Fruit fly (Drosophila melanogaster) whole organism, embryonic: Measurements from ENCODE around the gene CG34248.

Experiments
- Aef1 ChIP-seq: fragments of 200-800 bp; sonication (Bioruptor generic); IDR thresholded peaks from 3 replicates; pipeline ENCODE4 v1.3.6; 2022; ENCODE audit warnings: missing biosample characterization, missing genetic modification characterization
- Antp ChIP-seq: fragments of 200-800 bp; sonication (Bioruptor generic); optimal IDR thresholded peaks from 3 replicates; lab custom pipeline; 2016; ENCODE audit warnings: missing biosample characterization, missing genetic modification characterization
- B-H1 ChIP-seq: fragments of 200-800 bp; sonication (Bioruptor generic); IDR thresholded peaks from 3 replicates; pipeline ENCODE4 v1.3.6; 2022; ENCODE audit warnings: missing biosample characterization, missing genetic modification characterization
- CG12104 ChIP-seq: fragments of 200-800 bp; sonication (Bioruptor generic); optimal IDR thresholded peaks from 3 replicates; lab custom pipeline; 2016; ENCODE audit warnings: missing biosample characterization, missing genetic modification characterization
- CG12769 ChIP-seq: fragments of 200-800 bp; sonication (Bioruptor generic); optimal IDR thresholded peaks from 2 replicates; lab custom pipeline; 2019; ENCODE audit warnings: missing biosample characterization, mild to moderate bottlenecking, missing genetic modification characterization, moderate library complexity
- CG13624 ChIP-seq: fragments of 200-800 bp; sonication (Bioruptor generic); optimal IDR thresholded peaks from 2 replicates; lab custom pipeline; 2016; ENCODE audit warnings: missing biosample characterization, missing genetic modification characterization
- CG15073 ChIP-seq: fragments of 200-800 bp; sonication (Bioruptor generic); optimal IDR thresholded peaks from 2 replicates; lab custom pipeline; 2016; ENCODE audit warnings: missing biosample characterization, missing genetic modification characterization
- CG15696 ChIP-seq: fragments of 200-800 bp; sonication (Bioruptor generic); optimal IDR thresholded peaks from 2 replicates; lab custom pipeline; 2019; ENCODE audit warnings: missing biosample characterization, mild to moderate bottlenecking, missing genetic modification characterization, moderate library complexity
- CG17385 ChIP-seq: fragments of 200-800 bp; sonication (Bioruptor generic); optimal IDR thresholded peaks from 3 replicates; lab custom pipeline; 2018; ENCODE audit warnings: missing biosample characterization, mild to moderate bottlenecking, missing genetic modification characterization
- CG17568 ChIP-seq: fragments of 200-800 bp; sonication (Bioruptor generic); optimal IDR thresholded peaks from 2 replicates; lab custom pipeline; 2018; ENCODE audit warnings: missing biosample characterization, mild to moderate bottlenecking, missing genetic modification characterization, moderate library complexity
- CG17802 ChIP-seq: fragments of 200-800 bp; sonication (Bioruptor generic); optimal IDR thresholded peaks from 2 replicates; lab custom pipeline; 2018; ENCODE audit warnings: missing biosample characterization, mild to moderate bottlenecking, missing genetic modification characterization, moderate library complexity
- CG18011 ChIP-seq: fragments of 200-800 bp; sonication (Bioruptor generic); optimal IDR thresholded peaks from 2 replicates; lab custom pipeline; 2017; ENCODE audit warnings: missing biosample characterization, missing genetic modification characterization, mild to moderate bottlenecking, moderate library complexity, missing genotype
- CG1832 ChIP-seq: fragments of 200-800 bp; sonication (Bioruptor generic); optimal IDR thresholded peaks from 2 replicates; lab custom pipeline; 2017; ENCODE audit warnings: missing biosample characterization, mild to moderate bottlenecking, missing genetic modification characterization, inconsistent platforms
- CG2129 ChIP-seq: fragments of 200-800 bp; sonication (Bioruptor generic); IDR thresholded peaks from 2 replicates; pipeline ENCODE4 v1.3.6; 2022; ENCODE audit warnings: missing biosample characterization, missing genetic modification characterization; ENCODE audit not compliant: partially characterized antibody
- CG30431 ChIP-seq: fragments of 200-800 bp; sonication (Bioruptor generic); optimal IDR thresholded peaks from 2 replicates; lab custom pipeline; 2017; ENCODE audit warnings: missing biosample characterization, missing genetic modification characterization
- CG3065 ChIP-seq: fragments of 200-800 bp; sonication (Bioruptor generic); optimal IDR thresholded peaks from 2 replicates; lab custom pipeline; 2016; ENCODE audit warnings: missing biosample characterization, missing genetic modification characterization
- CG3163 ChIP-seq: fragments of 200-800 bp; sonication (Bioruptor generic); optimal IDR thresholded peaks from 3 replicates; lab custom pipeline; 2016; ENCODE audit warnings: missing biosample characterization, missing genetic modification characterization
- CG3281 ChIP-seq: fragments of 200-800 bp; sonication (Bioruptor generic); optimal IDR thresholded peaks from 3 replicates; lab custom pipeline; 2017; ENCODE audit warnings: missing biosample characterization, mild to moderate bottlenecking, missing genetic modification characterization
- CG3838 ChIP-seq: fragments of 200-800 bp; sonication (Bioruptor generic); optimal IDR thresholded peaks from 3 replicates; lab custom pipeline; 2016; ENCODE audit warnings: missing biosample characterization, missing genetic modification characterization
- CG42726 ChIP-seq: fragments of 200-800 bp; sonication (Bioruptor generic); IDR thresholded peaks from 2 replicates; pipeline ENCODE4 v1.3.6; 2022; ENCODE audit warnings: missing biosample characterization, missing genetic modification characterization; ENCODE audit not compliant: partially characterized antibody
- CG4360 ChIP-seq: fragments of 200-800 bp; sonication (Bioruptor generic); IDR thresholded peaks from 2 replicates; pipeline ENCODE4 v1.3.6; 2022; ENCODE audit warnings: missing biosample characterization, missing genetic modification characterization
- CG4820 ChIP-seq: fragments of 200-800 bp; sonication (Bioruptor generic); optimal IDR thresholded peaks from 3 replicates; lab custom pipeline; 2016; ENCODE audit warnings: missing biosample characterization, missing genetic modification characterization
- CG6654 ChIP-seq: fragments of 200-800 bp; sonication (Bioruptor generic); optimal IDR thresholded peaks from 2 replicates; lab custom pipeline; 2017; ENCODE audit warnings: missing biosample characterization, mild to moderate bottlenecking, missing genetic modification characterization
- CG6689 ChIP-seq: fragments of 200-800 bp; sonication (Bioruptor generic); IDR thresholded peaks from 2 replicates; pipeline ENCODE4 v1.3.6; 2022; ENCODE audit warnings: missing biosample characterization, missing genetic modification characterization
- CG8924 ChIP-seq: fragments of 200-800 bp; optimal IDR thresholded peaks from 3 replicates; lab custom pipeline; 2019; ENCODE audit warnings: missing biosample characterization, mild to moderate bottlenecking, missing genetic modification characterization, moderate library complexity
- CG8944 ChIP-seq: fragments of 200-800 bp; sonication (Bioruptor generic); optimal IDR thresholded peaks from 3 replicates; lab custom pipeline; 2016; ENCODE audit warnings: missing biosample characterization, missing genetic modification characterization
- HmgZ ChIP-seq: fragments of 200-800 bp; sonication (Bioruptor generic); optimal IDR thresholded peaks from 2 replicates; lab custom pipeline; 2018; ENCODE audit warnings: missing biosample characterization, mild to moderate bottlenecking, missing genetic modification characterization
- Hr78 ChIP-seq, 2 experiments: fragments of 200-800 bp in 1 of 2; fragments of >200 bp in 1 of 2; sonication (Bioruptor generic) in 1 of 2; optimal IDR thresholded peaks; 2 replicates each; lab custom pipeline; 2017 to 2019; ENCODE audit warnings: missing biosample characterization in 2 of 2, missing genetic modification characterization in 2 of 2, mild to moderate bottlenecking in 1 of 2, moderate library complexity in 1 of 2
- Hsf ChIP-seq: fragments of 200-800 bp; sonication (Bioruptor generic); optimal IDR thresholded peaks from 3 replicates; lab custom pipeline; 2016; ENCODE audit warnings: missing biosample characterization, missing genetic modification characterization
- Jarid2 ChIP-seq: fragments of 200-800 bp; sonication (Bioruptor generic); optimal IDR thresholded peaks from 3 replicates; lab custom pipeline; 2017; ENCODE audit warnings: mild to moderate bottlenecking, missing biosample characterization, missing genetic modification reagents, missing genetic modification characterization
- Lhr ChIP-seq: fragments of 200-800 bp; sonication (Bioruptor generic); optimal IDR thresholded peaks from 3 replicates; lab custom pipeline; 2017; ENCODE audit warnings: mild to moderate bottlenecking, missing biosample characterization, missing genetic modification reagents, missing genetic modification characterization
- Lim3 ChIP-seq: fragments of 200-800 bp; sonication (Bioruptor generic); IDR thresholded peaks from 2 replicates; pipeline ENCODE4 v1.3.6; 2022; ENCODE audit warnings: missing biosample characterization, missing genetic modification characterization
- Myb ChIP-seq: fragments of 200-800 bp; sonication (Bioruptor generic); optimal IDR thresholded peaks from 2 replicates; lab custom pipeline; 2016; ENCODE audit warnings: missing biosample characterization, missing genetic modification characterization
- Nf-YA ChIP-seq: fragments of 200-800 bp; sonication (Bioruptor generic); IDR thresholded peaks from 2 replicates; pipeline ENCODE4 v1.3.6; 2022; ENCODE audit warnings: missing biosample characterization, missing genetic modification characterization
- Oli ChIP-seq: fragments of 200-800 bp; sonication (Bioruptor generic); optimal IDR thresholded peaks from 2 replicates; lab custom pipeline; 2018; ENCODE audit warnings: missing biosample characterization, mild to moderate bottlenecking, missing genetic modification characterization, moderate library complexity
- Side ChIP-seq: fragments of 200-800 bp; sonication (Bioruptor generic); optimal IDR thresholded peaks from 2 replicates; lab custom pipeline; 2016; ENCODE audit warnings: missing biosample characterization, missing genetic modification characterization
- Trl ChIP-seq, 3 experiments: fragments of >200 bp in 2 of 3; fragments of 200-800 bp in 1 of 3; sonication (Bioruptor generic) in 1 of 3; optimal IDR thresholded peaks; 2 replicates in 1 of 3; 3 replicates in 2 of 3; lab custom pipeline; 2016 to 2017; ENCODE audit warnings: missing biosample characterization in 1 of 3, missing genetic modification characterization in 1 of 3
- Xbp1 ChIP-seq: fragments of 200-800 bp; sonication (Bioruptor generic); optimal IDR thresholded peaks from 3 replicates; lab custom pipeline; 2016; ENCODE audit warnings: missing biosample characterization, mild to moderate bottlenecking, missing genetic modification characterization
- Xrp1 ChIP-seq: fragments of 200-800 bp; sonication (Bioruptor generic); IDR thresholded peaks from 2 replicates; pipeline ENCODE4 v1.3.6; 2022; ENCODE audit warnings: missing biosample characterization, missing genetic modification characterization
- bbx ChIP-seq: fragments of 200-800 bp; sonication (Bioruptor generic); IDR thresholded peaks from 2 replicates; pipeline ENCODE4 v1.3.6; 2022; ENCODE audit warnings: missing biosample characterization, missing genetic modification characterization; ENCODE audit not compliant: partially characterized antibody
- btn ChIP-seq: fragments of 200-800 bp; sonication (Bioruptor generic); optimal IDR thresholded peaks from 2 replicates; lab custom pipeline; 2016; ENCODE audit warnings: missing biosample characterization, missing genetic modification characterization
- fd64A ChIP-seq: fragments of 200-800 bp; sonication (Bioruptor generic); optimal IDR thresholded peaks from 3 replicates; lab custom pipeline; 2018; ENCODE audit warnings: missing biosample characterization, mild to moderate bottlenecking, missing genetic modification characterization
- fru ChIP-seq: fragments of >200 bp; optimal IDR thresholded peaks from 2 replicates; lab custom pipeline; 2017
- gt ChIP-seq: fragments of 200-800 bp; sonication (Bioruptor generic); IDR thresholded peaks from 2 replicates; pipeline ENCODE4 v1.3.6; 2022; ENCODE audit warnings: missing biosample characterization, missing genetic modification characterization
- mam ChIP-seq: fragments of 200-800 bp; sonication (Bioruptor generic); optimal IDR thresholded peaks from 3 replicates; lab custom pipeline; 2016; ENCODE audit warnings: missing biosample characterization, missing genetic modification characterization
- row ChIP-seq: fragments of 200-800 bp; sonication (Bioruptor generic); IDR thresholded peaks from 3 replicates; pipeline ENCODE4 v1.3.6; 2022; ENCODE audit warnings: missing biosample characterization, missing genetic modification characterization
- schlank ChIP-seq: fragments of 200-800 bp; sonication (Bioruptor generic); optimal IDR thresholded peaks from 2 replicates; lab custom pipeline; 2018; ENCODE audit warnings: missing biosample characterization, mild to moderate bottlenecking, missing genetic modification characterization
- sna ChIP-seq: fragments of 200-800 bp; sonication (Bioruptor generic); IDR thresholded peaks from 2 replicates; pipeline ENCODE4 v1.3.6; 2022; ENCODE audit warnings: missing biosample characterization, missing genetic modification characterization; ENCODE audit not compliant: partially characterized antibody
- stwl ChIP-seq: fragments of 200-800 bp; sonication (Bioruptor generic); optimal IDR thresholded peaks from 3 replicates; lab custom pipeline; 2018; ENCODE audit warnings: missing biosample characterization, mild to moderate bottlenecking, missing genetic modification characterization, moderate library complexity
- ttk ChIP-seq: fragments of 200-800 bp; sonication (Bioruptor generic); IDR thresholded peaks from 2 replicates; pipeline ENCODE4 v2.1.2; 2022; ENCODE audit warnings: missing biosample characterization, missing genetic modification characterization
- wor ChIP-seq: fragments of 200-800 bp; sonication (Bioruptor generic); IDR thresholded peaks from 2 replicates; pipeline ENCODE4 v1.3.6; 2022; ENCODE audit warnings: missing biosample characterization, missing genetic modification characterization

CG34248 gene

DNA sequence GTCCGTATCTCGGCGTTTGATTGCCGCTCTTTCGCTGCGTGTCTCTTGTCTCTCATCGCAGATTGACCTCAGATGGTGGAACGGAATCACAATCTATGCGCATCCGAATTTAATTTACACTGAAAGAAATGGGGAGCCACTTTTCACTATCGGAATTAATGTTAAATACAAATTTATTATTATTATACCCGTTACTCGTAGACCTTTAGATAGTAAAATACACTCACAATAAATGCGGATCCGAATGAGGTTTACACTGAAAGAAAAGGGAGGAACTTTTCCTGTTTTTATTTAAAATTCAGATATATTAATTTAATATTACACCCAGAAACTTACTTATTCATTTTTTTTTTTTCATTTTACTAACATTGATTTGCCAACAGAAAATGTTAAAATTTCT is 18.4 kb upstream of the CG34248 start (continued):
- no peak for TF ChIP-seq CG2129 (GFP tag; lab: Robert Waterston, UW)
- no peak for TF ChIP-seq CG12104 (GFP tag; lab: Kevin White, UChicago)
- 0 out of 3 replicates have a peak, but pooled peaks have one; percentile 16 for TF ChIP-seq B-H1 (GFP tag; lab: Robert Waterston, UW)
- TF ChIP-seq HmgZ (tag; lab: Kevin White, UChicago), result no peak
- no peak for TF ChIP-seq stwl
- TF ChIP-seq Myb (GFP tag; lab: Kevin White, UChicago), result no peak
- no peak for TF ChIP-seq CG13624 (GFP tag; lab: Kevin White, UChicago)
- no peak for TF ChIP-seq CG3065 (GFP tag; lab: Kevin White, UChicago)
- no peak for TF ChIP-seq mam (GFP tag; lab: Kevin White, UChicago)
- TF ChIP-seq ttk (GFP tag; lab: Robert Waterston, UW), result 0 out of 2 replicates have a peak, but pooled peaks have one; percentile 11
- no peak for TF ChIP-seq CG12769
- TF ChIP-seq Xbp1 (GFP tag; lab: Kevin White, UChicago), result peak; percentile 56
- TF ChIP-seq Aef1, result 0 out of 3 replicates have a peak, but pooled peaks have one; percentile 16
- TF ChIP-seq Nf-YA (GFP tag; lab: Robert Waterston, UW), result 0 out of 2 replicates have a peak, but pooled peaks have one; percentile 20
- TF ChIP-seq CG1832 (GFP tag; lab: Kevin White, UChicago), result no peak
- TF ChIP-seq Trl (optimal IDR thresholded peaks at IDR 0.05; lab: Kevin White, UChicago), result no peak
- TF ChIP-seq Trl (GFP tag; optimal IDR thresholded peaks at IDR 0.05; lab: Kevin White, UChicago), result no peak
- no peak for TF ChIP-seq CG6689 (GFP tag; lab: Robert Waterston, UW)
- no peak for TF ChIP-seq CG42726 (GFP tag; lab: Robert Waterston, UW)
- no peak for TF ChIP-seq sna
- no peak for TF ChIP-seq Antp (GFP tag; lab: Kevin White, UChicago)
- TF ChIP-seq Jarid2 (GFP tag; lab: Kevin White, UChicago), result no peak
- TF ChIP-seq gt (GFP tag; lab: Robert Waterston, UW), result no peak
- TF ChIP-seq CG8944, result no peak
- no peak for TF ChIP-seq bbx (GFP tag; lab: Robert Waterston, UW)
- no peak for TF ChIP-seq Side (GFP tag; lab: Kevin White, UChicago)
- TF ChIP-seq CG15073 (GFP tag; lab: Kevin White, UChicago), result no peak
- no peak for TF ChIP-seq CG4360 (GFP tag; lab: Robert Waterston, UW)
- no peak for TF ChIP-seq CG17802
- TF ChIP-seq Hsf, result no peak
- peak; percentile 13 for TF ChIP-seq CG17385 (GFP tag; lab: Kevin White, UChicago)
- TF ChIP-seq wor (GFP tag; lab: Robert Waterston, UW), result no peak
- TF ChIP-seq CG6654 (GFP tag; lab: Kevin White, UChicago), result no peak
- no peak for TF ChIP-seq CG18011
- no peak for TF ChIP-seq CG8924 (tag; lab: Kevin White, UChicago)
- TF ChIP-seq fru, result no peak
- TF ChIP-seq fd64A, result no peak
- TF ChIP-seq schlank (tag; lab: Kevin White, UChicago), result no peak
- TF ChIP-seq CG4820 (GFP tag; lab: Kevin White, UChicago), result no peak
- no peak for TF ChIP-seq Hr78 (GFP tag; optimal IDR thresholded peaks at IDR 0.05; lab: Kevin White, UChicago)
- no peak for TF ChIP-seq Lim3 (GFP tag; lab: Robert Waterston, UW)
- TF ChIP-seq Xrp1 (GFP tag; lab: Robert Waterston, UW), result no peak
- no peak for TF ChIP-seq CG3838 (GFP tag; lab: Kevin White, UChicago)
- TF ChIP-seq btn, result no peak
- no peak for TF ChIP-seq Lhr (GFP tag; lab: Kevin White, UChicago)
- TF ChIP-seq CG15696, result no peak
- no peak for TF ChIP-seq CG17568
- TF ChIP-seq row (GFP tag; lab: Robert Waterston, UW), result peak; percentile 34; the same call in 1 of the 3 replicates
- TF ChIP-seq CG3163 (GFP tag; lab: Kevin White, UChicago), result no peak
- TF ChIP-seq CG3281 (GFP tag; lab: Kevin White, UChicago), result no peak
- no peak for TF ChIP-seq CG30431 (GFP tag; lab: Kevin White, UChicago)
- TF ChIP-seq Oli, result peak; percentile 61
